Worm (Caenorhabditis elegans) whole organism, early embryonic: Measurements from ENCODE around the gene C01G10.7.
"Not testable (repeated sequence)": the region's sequence is repeated elsewhere in the genome, so short reads cannot be mapped to it uniquely, and the experiment has no call there.

ENCODE experiments used
- B0310.2 ChIP-seq: sonication (generic microtip); optimal IDR thresholded peaks from 2 replicates; lab custom pipeline; 2016; ENCODE audit warnings: mild to moderate bottlenecking, missing genetic modification characterization, missing compliant biosample characterization
- F13C5.2 ChIP-seq: sonication (generic microtip); optimal IDR thresholded peaks from 2 replicates; lab custom pipeline; 2017; ENCODE audit warnings: mild to moderate bottlenecking, missing genetic modification characterization, inconsistent platforms, missing compliant biosample characterization
- aly-1 ChIP-seq: sonication (generic microtip); optimal IDR thresholded peaks from 2 replicates; lab custom pipeline; 2016; ENCODE audit warnings: missing genetic modification characterization, missing compliant biosample characterization
- ama-1 ChIP-seq: fragments of 150-350 bp; optimal IDR thresholded peaks from 2 replicates; lab custom pipeline; 2014
- ceh-13 ChIP-seq: fragments of 200-800 bp; sonication (Bioruptor generic); optimal IDR thresholded peaks from 2 replicates; lab custom pipeline; 2018; ENCODE audit warnings: mild to moderate bottlenecking, missing genetic modification characterization, missing compliant biosample characterization
- ceh-36 ChIP-seq: sonication (generic microtip); optimal IDR thresholded peaks from 2 replicates; lab custom pipeline; 2016; ENCODE audit warnings: missing genetic modification characterization, inconsistent platforms, missing compliant biosample characterization
- ets-7 ChIP-seq: sonication (generic microtip); optimal IDR thresholded peaks from 2 replicates; lab custom pipeline; 2016; ENCODE audit warnings: missing genotype, missing genetic modification characterization, missing compliant biosample characterization
- flt-1 ChIP-seq: fragments of 200-800 bp; sonication (Bioruptor generic); IDR thresholded peaks from 2 replicates; pipeline ENCODE4 v1.3.6; 2022; ENCODE audit warnings: missing genetic modification characterization, missing compliant biosample characterization
- hmbx-1 ChIP-seq: sonication (generic microtip); optimal IDR thresholded peaks from 2 replicates; lab custom pipeline; 2016; ENCODE audit warnings: mild to moderate bottlenecking, missing genetic modification characterization, missing compliant biosample characterization
- hmg-4 ChIP-seq: fragments of 200-800 bp; sonication (Bioruptor generic); optimal IDR thresholded peaks from 2 replicates; lab custom pipeline; 2018; ENCODE audit warnings: mild to moderate bottlenecking, missing genetic modification characterization, missing compliant biosample characterization
- hnd-1 ChIP-seq: sonication (generic microtip); optimal IDR thresholded peaks from 2 replicates; lab custom pipeline; 2016; ENCODE audit warnings: missing genetic modification characterization, missing compliant biosample characterization
- pes-1 ChIP-seq: fragments of 200-800 bp; sonication (Bioruptor generic); IDR thresholded peaks from 2 replicates; pipeline ENCODE4 v1.3.6; 2022; ENCODE audit warnings: missing genetic modification reagents, missing genetic modification characterization, missing compliant biosample characterization
- scrt-1 ChIP-seq: fragments of 200-800 bp; sonication (Bioruptor generic); IDR thresholded peaks from 2 replicates; pipeline ENCODE4 v1.3.6; 2022; ENCODE audit warnings: missing genetic modification characterization, missing compliant biosample characterization
- sea-1 ChIP-seq: fragments of 200-800 bp; sonication (Bioruptor generic); conservative IDR thresholded peaks from 2 replicates; pipeline ENCODE4 v1.3.6; 2022; ENCODE audit warnings: missing genetic modification characterization, missing compliant biosample characterization
- tbx-11 ChIP-seq: fragments of 200-800 bp; sonication (Bioruptor generic); IDR thresholded peaks from 2 replicates; pipeline ENCODE4 v1.3.6; 2022; ENCODE audit warnings: missing genetic modification characterization, missing compliant biosample characterization
- tbx-37 ChIP-seq: fragments of 200-800 bp; sonication (Bioruptor generic); conservative IDR thresholded peaks from 2 replicates; pipeline ENCODE4 v1.3.6; 2022; ENCODE audit warnings: missing genetic modification reagents, missing genetic modification characterization, missing compliant biosample characterization
- tra-4 ChIP-seq: sonication (generic microtip); optimal IDR thresholded peaks from 2 replicates; lab custom pipeline; 2017; ENCODE audit warnings: missing genetic modification characterization, missing compliant biosample characterization

The C01G10.7 gene

DNA sequence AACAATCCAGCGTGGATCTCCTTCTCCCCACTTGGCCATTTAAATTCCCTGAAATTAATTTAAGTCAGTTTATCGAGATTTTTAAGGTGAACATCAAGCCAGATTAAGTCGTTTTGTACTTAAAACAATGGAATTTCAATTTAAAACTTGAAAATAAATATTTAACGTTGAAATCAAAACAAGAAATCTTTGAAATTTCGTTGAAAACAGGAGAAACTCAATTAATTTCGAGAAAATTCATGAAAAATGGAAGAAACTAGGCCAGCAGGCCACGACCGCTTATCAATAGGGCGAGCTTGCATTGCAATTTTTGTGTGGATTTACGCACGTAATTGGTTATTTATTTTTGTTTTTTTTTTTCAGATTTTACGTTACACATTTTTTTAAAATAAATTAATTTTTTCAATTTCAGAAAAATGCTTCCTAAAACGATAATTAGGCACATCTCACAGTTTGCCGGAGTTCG is at the start of gene C01G10.7, which contains the start of gene ahsa-1:
C01G10.7 (plus strand) TSS at position 413 of the 466 bp plus-strand sequence.
ahsa-1 (minus strand) TSS at position 51 of the 466 bp plus-strand sequence.
- TF ChIP-seq ceh-13 (no peak), ama-1 (lab: Kevin White, UChicago) (no peak), B0310.2 (tag; lab: Kevin White, UChicago) (no peak), sea-1 (GFP tag; lab: Robert Waterston, UW) (no peak), ets-7 (tag; lab: Kevin White, UChicago) (peak; percentile 16), scrt-1 (no peak), tbx-11 (no peak), F13C5.2 (tag; lab: Kevin White, UChicago) (peak; percentile 64), hmbx-1 (tag; lab: Kevin White, UChicago) (peak; percentile 6), pes-1 (GFP tag; lab: Robert Waterston, UW) (peak; percentile 78), hnd-1 (peak; percentile 10), tbx-37 (peak; percentile 70), aly-1 (tag; lab: Kevin White, UChicago) (no peak), hmg-4 (GFP tag; lab: Kevin White, UChicago) (no peak), ceh-36 (tag; lab: Kevin White, UChicago) (no peak), flt-1 (GFP tag; lab: Robert Waterston, UW) (0 out of 2 replicates have a peak, but pooled peaks have one; percentile 24), tra-4 (tag; lab: Kevin White, UChicago) (no peak)

DNA sequence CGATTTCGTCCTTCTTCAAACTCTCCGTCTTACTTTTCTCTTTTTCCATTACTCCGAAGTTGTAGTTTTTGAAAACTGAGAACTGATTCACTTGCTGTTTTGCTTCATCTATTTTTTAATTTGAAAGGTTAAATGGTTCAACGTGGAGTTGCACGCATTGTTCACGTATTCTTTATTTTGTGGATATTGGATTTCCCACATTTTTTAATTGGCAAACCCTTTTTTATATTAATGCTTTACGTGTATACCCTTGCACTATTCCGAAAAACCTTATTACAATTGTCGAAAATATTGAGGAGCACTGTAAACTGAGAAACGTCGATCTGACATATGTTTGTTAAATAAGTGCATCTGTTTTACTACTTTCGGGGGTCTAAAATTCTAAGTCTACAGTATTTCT is 48.8 kb upstream of the C01G10.7 start, which contains the start of gene melo-3:
melo-3 (minus strand) TSS at position 101 of the 400 bp plus-strand sequence.
- TF ChIP-seq scrt-1; B0310.2 (tag; lab: Kevin White, UChicago); ceh-13: not testable (repeated sequence)

DNA sequence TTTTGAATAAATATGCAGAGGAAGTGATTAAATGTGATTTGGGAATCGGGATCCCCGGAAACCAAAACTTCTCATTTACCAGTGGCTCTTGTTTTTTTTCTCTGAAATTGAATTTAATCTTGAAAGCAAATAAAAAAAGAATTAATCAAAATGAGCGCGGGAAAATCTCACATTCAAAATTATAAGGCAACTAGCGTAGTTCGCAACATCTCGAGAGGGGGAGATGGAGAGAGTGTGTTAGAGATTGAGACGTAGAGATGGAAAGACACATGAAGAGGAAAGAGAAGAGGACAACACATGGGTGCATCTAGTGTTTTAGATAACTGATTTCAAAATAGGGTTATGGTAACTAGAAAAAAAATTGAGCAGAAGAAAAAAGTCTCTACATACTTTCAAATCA is 37.4 kb upstream of the C01G10.7 start, which contains the start of gene sdc-3:
sdc-3 (minus strand) TSS at position 101 of the 400 bp plus-strand sequence.
- TF ChIP-seq ceh-13 (no peak), tra-4 (tag; lab: Kevin White, UChicago) (no peak), ceh-36 (tag; lab: Kevin White, UChicago) (no peak), aly-1 (tag; lab: Kevin White, UChicago) (no peak), F13C5.2 (tag; lab: Kevin White, UChicago) (no peak), tbx-11 (no peak), pes-1 (GFP tag; lab: Robert Waterston, UW) (no peak), ets-7 (tag; lab: Kevin White, UChicago) (no peak), scrt-1 (no peak)

DNA sequence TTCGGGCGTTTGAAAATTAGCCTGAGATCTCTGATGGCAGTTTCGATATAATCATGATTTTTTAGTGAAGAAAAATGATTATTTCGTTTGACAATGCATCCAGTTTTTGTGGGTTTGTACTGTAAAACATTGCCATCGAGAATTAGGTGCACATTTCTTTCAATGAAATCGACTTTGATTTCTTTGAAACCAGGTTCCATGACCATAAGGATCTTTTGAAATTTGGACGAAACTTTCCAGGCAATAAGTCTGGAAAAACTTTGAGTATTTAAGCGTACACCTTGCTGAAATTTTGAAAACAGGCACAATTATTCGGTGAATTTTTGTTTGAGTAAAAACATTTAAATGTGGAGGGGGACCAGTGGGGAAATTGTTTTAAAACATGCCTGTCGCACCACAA is 33.8 kb upstream of the C01G10.7 start:
- TF ChIP-seq tra-4 (tag; lab: Kevin White, UChicago) (no peak), ceh-13 (no peak), B0310.2 (tag; lab: Kevin White, UChicago) (no peak), hnd-1 (no peak), ama-1 (lab: Kevin White, UChicago) (no peak), scrt-1 (no peak), sea-1 (GFP tag; lab: Robert Waterston, UW) (no peak), pes-1 (GFP tag; lab: Robert Waterston, UW) (no peak), F13C5.2 (tag; lab: Kevin White, UChicago) (no peak), tbx-11 (no peak), ceh-36 (tag; lab: Kevin White, UChicago) (no peak), flt-1 (GFP tag; lab: Robert Waterston, UW) (no peak), ets-7 (tag; lab: Kevin White, UChicago) (no peak), hmbx-1 (tag; lab: Kevin White, UChicago) (no peak), hmg-4 (GFP tag; lab: Kevin White, UChicago) (no peak), tbx-37 (no peak), aly-1 (tag; lab: Kevin White, UChicago) (no peak)

DNA sequence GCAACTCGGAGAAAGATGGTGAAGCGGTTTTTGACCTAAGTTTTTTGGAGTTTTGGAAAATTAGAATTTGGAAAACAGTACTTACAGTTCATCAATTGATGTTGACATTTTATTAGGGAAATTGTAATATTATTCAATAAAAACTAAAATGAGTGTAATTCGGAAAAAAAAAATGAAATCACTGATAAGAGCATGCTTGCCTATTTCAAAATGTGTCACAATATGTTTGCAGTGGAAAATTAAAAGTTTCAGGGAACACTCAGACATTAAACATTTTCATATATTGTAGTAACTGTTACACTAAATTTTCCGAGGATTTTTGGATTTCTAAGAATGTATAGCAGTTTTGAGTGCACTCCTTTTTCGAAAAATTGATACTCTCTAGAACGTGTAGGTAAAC is 33.2 kb upstream of the C01G10.7 start, which contains the start of the genes fbxa-82 and C25D7.5:
fbxa-82 (minus strand) TSS at position 163 of the 400 bp plus-strand sequence.
C25D7.5 (plus strand) TSS at position 283 of the 400 bp plus-strand sequence.
- TF ChIP-seq ama-1 (lab: Kevin White, UChicago), result no peak
- TF ChIP-seq tra-4 (tag; lab: Kevin White, UChicago), result no peak

DNA sequence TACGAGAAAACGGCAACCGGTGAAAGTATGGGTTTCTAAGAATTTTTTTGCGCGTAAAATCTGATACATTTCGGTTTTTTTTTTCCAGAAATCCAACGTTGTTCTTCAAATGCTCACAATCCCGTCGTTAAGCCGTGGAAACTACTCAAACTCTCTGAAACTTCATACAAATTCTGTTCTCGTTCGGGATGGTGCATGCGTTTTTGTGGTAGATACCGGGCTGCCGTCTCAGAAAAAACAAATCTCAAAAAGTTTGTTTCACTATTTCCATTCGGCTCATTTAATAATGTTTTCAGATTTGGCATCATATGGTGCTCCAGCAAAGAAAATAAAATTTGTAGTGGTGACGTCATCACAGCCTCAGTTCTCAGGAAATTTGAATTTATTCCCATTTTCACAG is 30.8 kb upstream of the C01G10.7 start:
- no peak for TF ChIP-seq F13C5.2 (tag; lab: Kevin White, UChicago)
- no peak for TF ChIP-seq hnd-1
- no peak for TF ChIP-seq hmbx-1 (tag; lab: Kevin White, UChicago)
- no peak for TF ChIP-seq tbx-11
- no peak for TF ChIP-seq ceh-13
- no peak for TF ChIP-seq flt-1 (GFP tag; lab: Robert Waterston, UW)
- no peak for TF ChIP-seq ama-1 (lab: Kevin White, UChicago)
- no peak for TF ChIP-seq ets-7 (tag; lab: Kevin White, UChicago)

DNA sequence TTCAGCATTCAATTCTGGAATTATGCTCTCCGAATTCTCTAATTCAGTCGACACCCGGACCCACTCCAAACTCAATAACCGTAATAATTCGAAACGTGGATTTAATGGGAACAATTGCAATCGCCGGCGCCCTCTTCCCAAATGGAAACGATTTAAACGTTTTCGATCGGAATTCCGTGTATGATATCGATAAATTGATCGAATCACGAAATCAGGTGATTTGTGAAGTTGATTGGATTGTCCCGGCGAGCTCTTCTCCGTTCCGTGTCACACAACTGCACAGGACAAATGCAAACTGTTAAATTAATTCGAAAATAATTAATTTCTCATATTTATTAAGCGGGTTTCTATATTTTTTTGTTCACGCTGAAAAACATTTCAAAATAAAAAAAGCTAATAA is 29.7 kb upstream of the C01G10.7 start, which contains the start of gene C25D7.16:
C25D7.16 (plus strand) TSS at position 301 of the 400 bp plus-strand sequence.
- TF ChIP-seq ceh-13 (no peak), aly-1 (tag; lab: Kevin White, UChicago) (no peak), ama-1 (lab: Kevin White, UChicago) (no peak), tbx-11 (no peak), hmg-4 (GFP tag; lab: Kevin White, UChicago) (no peak), ets-7 (tag; lab: Kevin White, UChicago) (no peak), F13C5.2 (tag; lab: Kevin White, UChicago) (no peak), tra-4 (tag; lab: Kevin White, UChicago) (no peak), hmbx-1 (tag; lab: Kevin White, UChicago) (no peak), sea-1 (GFP tag; lab: Robert Waterston, UW) (no peak), B0310.2 (tag; lab: Kevin White, UChicago) (no peak), hnd-1 (no peak)
